Worm (Caenorhabditis elegans) whole organism, L1 larva: Measurements from ENCODE around the gene F16G10.10.

Source experiments
- C16A3.4 ChIP-seq: fragments of 150-350 bp; optimal IDR thresholded peaks from 2 replicates; lab custom pipeline; 2014; ENCODE audit warnings: missing biosample characterization, missing genetic modification characterization
- ama-1 ChIP-seq: fragments of 150-350 bp; optimal IDR thresholded peaks from 2 replicates; lab custom pipeline; 2014
- blmp-1 ChIP-seq: fragments of 150-350 bp; optimal IDR thresholded peaks from 2 replicates; lab custom pipeline; 2014; ENCODE audit warnings: missing biosample characterization, missing genetic modification characterization
- dpl-1 ChIP-seq, 3 experiments: fragments of 150-350 bp in 2 of 3; sonication (generic microtip) in 1 of 3; optimal IDR thresholded peaks; 2 replicates each; lab custom pipeline; 2014 to 2017; ENCODE audit warnings: missing biosample characterization in 3 of 3, missing genetic modification characterization in 3 of 3, missing genetic modification reagents in 3 of 3
- efl-1 ChIP-seq, 4 experiments: fragments of 150-350 bp; optimal IDR thresholded peaks in 3 of 4; peaks in 1 of 4; 1 replicate in 1 of 4; 2 replicates in 3 of 4; lab custom pipeline; 2014; ENCODE audit warnings: missing biosample characterization in 2 of 4, missing genetic modification characterization in 2 of 4, missing genetic modification reagents in 2 of 4
- lin-13 ChIP-seq: fragments of 150-350 bp; optimal IDR thresholded peaks from 2 replicates; lab custom pipeline; 2014; ENCODE audit warnings: missing biosample characterization, missing genetic modification reagents, missing genetic modification characterization
- lin-39 ChIP-seq: fragments of 150-350 bp; optimal IDR thresholded peaks from 2 replicates; lab custom pipeline; 2014; ENCODE audit warnings: missing biosample characterization, missing genetic modification reagents, missing genetic modification characterization
- unc-86 ChIP-seq: sonication (generic microtip); optimal IDR thresholded peaks from 2 replicates; lab custom pipeline; 2016; ENCODE audit warnings: missing genetic modification characterization, missing compliant biosample characterization
- unc-98 ChIP-seq: fragments of 200-800 bp; sonication (Bioruptor generic); IDR thresholded peaks from 2 replicates; pipeline ENCODE4 v1.3.6; 2022; ENCODE audit warnings: missing genetic modification characterization, missing compliant biosample characterization
- ztf-11 ChIP-seq, 2 experiments: sonication (generic microtip); optimal IDR thresholded peaks; 2 replicates each; lab custom pipeline; 2016 to 2017; ENCODE audit warnings: missing genetic modification characterization in 2 of 2, missing biosample characterization in 1 of 2, missing compliant biosample characterization in 1 of 2

DNA sequence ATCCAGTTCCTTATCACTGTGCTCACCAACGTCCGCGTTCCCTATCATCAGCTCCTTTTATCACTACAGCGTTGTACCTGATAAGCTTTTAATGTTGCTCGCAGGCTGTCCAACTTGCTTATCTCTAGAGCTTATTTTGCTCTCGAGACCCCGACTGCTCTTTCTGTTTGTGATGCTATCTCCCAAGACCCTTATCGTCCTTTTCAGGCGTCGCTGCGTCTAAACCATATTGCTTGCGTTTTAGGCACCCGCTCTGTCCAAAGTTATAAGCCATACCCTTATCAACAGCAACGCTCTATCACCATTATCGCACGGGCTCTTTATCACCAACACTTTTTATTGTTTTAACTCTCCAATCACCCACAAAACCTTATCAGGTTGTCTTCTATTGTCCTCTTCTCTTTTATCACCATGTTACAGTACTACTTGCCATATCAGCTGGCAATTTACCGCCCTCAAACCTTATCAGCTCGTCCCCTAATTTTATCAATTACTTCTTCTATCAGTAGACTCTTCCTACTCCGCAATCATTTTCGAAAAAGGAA lies 12.2 kb downstream of the F16G10.10 start:
- no peak for TF ChIP-seq efl-1 (optimal IDR thresholded peaks at IDR 0.05; lab: Kevin White, UChicago)
- peak in 1 of 2 experiments; percentile 80 for TF ChIP-seq efl-1 (GFP tag; optimal IDR thresholded peaks at IDR 0.05 in 1 of 2; lab: Kevin White, UChicago)
- TF ChIP-seq ztf-11 (tag; optimal IDR thresholded peaks at IDR 0.05; lab: Kevin White, UChicago) = no peak
- TF ChIP-seq unc-86 (tag; lab: Kevin White, UChicago) = no peak
- TF ChIP-seq unc-98 (GFP tag; lab: Robert Waterston, UW) = no peak
- TF ChIP-seq lin-13 (GFP tag; lab: Kevin White, UChicago) = no peak
- no peak for TF ChIP-seq ama-1
- no peak for TF ChIP-seq blmp-1
- no peak for TF ChIP-seq dpl-1 (GFP tag; optimal IDR thresholded peaks at IDR 0.05; lab: Kevin White, UChicago)
- no peak for TF ChIP-seq lin-39 (tag; lab: Kevin White, UChicago)
- no peak for TF ChIP-seq C16A3.4
